Worm (Caenorhabditis elegans) whole organism, mixed stage, embryonic: Measurements from ENCODE around the gene col-149.

Source experiments
- M03D4.4 ChIP-seq: sonication (generic microtip); optimal IDR thresholded peaks from 2 replicates; lab custom pipeline; 2017; ENCODE audit warnings: mild to moderate bottlenecking, missing genetic modification characterization, missing compliant biosample characterization
- bed-3 ChIP-seq: fragments of 200-800 bp; sonication (Bioruptor generic); optimal IDR thresholded peaks from 3 replicates; lab custom pipeline; 2018; ENCODE audit warnings: mild to moderate bottlenecking, missing genetic modification characterization, moderate library complexity, missing compliant biosample characterization
- blmp-1 ChIP-seq: fragments of 150-350 bp; optimal IDR thresholded peaks from 2 replicates; lab custom pipeline; 2014; ENCODE audit warnings: missing biosample characterization, missing genetic modification characterization
- ceh-39 ChIP-seq: fragments of 150-350 bp; optimal IDR thresholded peaks from 2 replicates; lab custom pipeline; 2014; ENCODE audit warnings: missing biosample characterization, missing genetic modification characterization
- ceh-43 ChIP-seq: fragments of 200-800 bp; sonication (Bioruptor generic); optimal IDR thresholded peaks from 2 replicates; lab custom pipeline; 2018; ENCODE audit warnings: mild to moderate bottlenecking, missing genetic modification characterization, moderate library complexity, missing compliant biosample characterization
- ceh-83 ChIP-seq: fragments of 200-800 bp; sonication (Bioruptor generic); optimal IDR thresholded peaks from 2 replicates; lab custom pipeline; 2018; ENCODE audit warnings: mild to moderate bottlenecking, missing genetic modification characterization, missing compliant biosample characterization
- ces-1 ChIP-seq: fragments of 150-350 bp; optimal IDR thresholded peaks from 2 replicates; lab custom pipeline; 2014; ENCODE audit warnings: missing biosample characterization, missing genetic modification reagents, missing genetic modification characterization
- cnd-1 ChIP-seq: fragments of 200-800 bp; sonication (Bioruptor generic); optimal IDR thresholded peaks from 2 replicates; lab custom pipeline; 2018; ENCODE audit warnings: mild to moderate bottlenecking, missing genetic modification characterization, missing compliant biosample characterization
- drap-1 ChIP-seq: fragments of 200-800 bp; sonication (Bioruptor generic); optimal IDR thresholded peaks from 3 replicates; lab custom pipeline; 2018; ENCODE audit warnings: mild to moderate bottlenecking, missing genetic modification characterization, missing compliant biosample characterization
- elt-1 ChIP-seq: sonication (generic microtip); optimal IDR thresholded peaks from 2 replicates; lab custom pipeline; 2017; ENCODE audit warnings: missing genetic modification characterization, mild to moderate bottlenecking, missing compliant biosample characterization, antibody characterized with exemption, moderate library complexity, borderline replicate concordance; ENCODE audit not compliant: insufficient read depth
- elt-3 ChIP-seq: fragments of 150-350 bp; optimal IDR thresholded peaks from 2 replicates; lab custom pipeline; 2014; ENCODE audit warnings: missing biosample characterization, missing genetic modification characterization
- ham-2 ChIP-seq: fragments of 200-800 bp; sonication (Bioruptor generic); optimal IDR thresholded peaks from 2 replicates; lab custom pipeline; 2018; ENCODE audit warnings: mild to moderate bottlenecking, missing genetic modification characterization, missing compliant biosample characterization
- hlh-1 ChIP-seq: fragments of 150-350 bp; optimal IDR thresholded peaks from 2 replicates; lab custom pipeline; 2014; ENCODE audit warnings: missing biosample characterization, missing genetic modification reagents, missing genetic modification characterization
- lin-13 ChIP-seq: fragments of 150-350 bp; optimal IDR thresholded peaks from 2 replicates; lab custom pipeline; 2014; ENCODE audit warnings: missing biosample characterization, missing genetic modification characterization
- lin-32 ChIP-seq: fragments of 200-800 bp; sonication (Bioruptor generic); optimal IDR thresholded peaks from 2 replicates; lab custom pipeline; 2018; ENCODE audit warnings: mild to moderate bottlenecking, missing genetic modification characterization, missing compliant biosample characterization
- lsy-2 ChIP-seq: fragments of 150-350 bp; optimal IDR thresholded peaks from 2 replicates; lab custom pipeline; 2014; ENCODE audit warnings: missing biosample characterization, missing genetic modification characterization
- mab-5 ChIP-seq: fragments of 150-350 bp; optimal IDR thresholded peaks from 2 replicates; lab custom pipeline; 2014; ENCODE audit warnings: missing biosample characterization, missing genetic modification characterization
- mep-1 ChIP-seq: fragments of 150-350 bp; optimal IDR thresholded peaks from 2 replicates; lab custom pipeline; 2017; ENCODE audit warnings: missing biosample characterization, missing genetic modification reagents, missing genetic modification characterization, inconsistent platforms
- mls-2 ChIP-seq: sonication (generic microtip); optimal IDR thresholded peaks from 2 replicates; lab custom pipeline; 2016; ENCODE audit warnings: mild to moderate bottlenecking, missing genetic modification characterization, moderate library complexity, missing compliant biosample characterization
- nhr-12 ChIP-seq: fragments of 150-350 bp; optimal IDR thresholded peaks from 2 replicates; lab custom pipeline; 2014; ENCODE audit warnings: missing biosample characterization, missing genetic modification characterization
- nhr-2 ChIP-seq: fragments of 150-350 bp; optimal IDR thresholded peaks from 2 replicates; lab custom pipeline; 2014; ENCODE audit warnings: missing biosample characterization, missing genetic modification characterization
- nhr-76 ChIP-seq: sonication (generic microtip); optimal IDR thresholded peaks from 2 replicates; lab custom pipeline; 2017; ENCODE audit warnings: missing biosample characterization, missing genetic modification characterization
- pha-4 ChIP-seq: fragments of 150-350 bp; optimal IDR thresholded peaks from 2 replicates; lab custom pipeline; 2018; ENCODE audit warnings: missing biosample characterization, missing genetic modification reagents, missing genetic modification characterization
- sem-2 ChIP-seq: fragments of 200-800 bp; sonication (Bioruptor generic); optimal IDR thresholded peaks from 2 replicates; lab custom pipeline; 2018; ENCODE audit warnings: mild to moderate bottlenecking, missing genetic modification characterization, missing compliant biosample characterization
- snpc-4 ChIP-seq: fragments of 150-350 bp; optimal IDR thresholded peaks from 2 replicates; lab custom pipeline; 2014; ENCODE audit warnings: missing biosample characterization, missing genetic modification characterization
- sptf-1 ChIP-seq: sonication (generic microtip); optimal IDR thresholded peaks from 2 replicates; lab custom pipeline; 2017; ENCODE audit warnings: mild to moderate bottlenecking, missing genetic modification characterization, moderate library complexity, missing compliant biosample characterization
- tbx-8 ChIP-seq: fragments of 200-800 bp; sonication (Bioruptor generic); optimal IDR thresholded peaks from 2 replicates; lab custom pipeline; 2018; ENCODE audit warnings: mild to moderate bottlenecking, missing genetic modification characterization, moderate library complexity, missing compliant biosample characterization
- unc-120 ChIP-seq: sonication (generic microtip); optimal IDR thresholded peaks from 2 replicates; lab custom pipeline; 2017; ENCODE audit warnings: missing genetic modification characterization, missing compliant biosample characterization; ENCODE audit not compliant: poor library complexity, severe bottlenecking
- unc-39 ChIP-seq: fragments of 150-350 bp; optimal IDR thresholded peaks from 2 replicates; lab custom pipeline; 2014; ENCODE audit warnings: missing biosample characterization, missing genetic modification characterization
- ztf-11 ChIP-seq: fragments of 150-350 bp; optimal IDR thresholded peaks from 2 replicates; lab custom pipeline; 2014; ENCODE audit warnings: missing biosample characterization, missing genetic modification characterization

col-149 gene

ce11 chrV:10319434-10319833, 26.8 kb upstream of the col-149 start, which contains the start of gene B0024.11:
TSS of gene B0024.11 (minus strand) at chrV:10319534.
- TF ChIP-seq unc-39 (tag; lab: Kevin White, UChicago), result no peak
- TF ChIP-seq mab-5 (tag; lab: Kevin White, UChicago), result no peak
- TF ChIP-seq unc-120 (tag; lab: Kevin White, UChicago), result no peak
- TF ChIP-seq nhr-2 (tag; lab: Kevin White, UChicago), result no peak
- no peak for TF ChIP-seq blmp-1 (tag; lab: Kevin White, UChicago)
- no peak for TF ChIP-seq pha-4 (tag; lab: Kevin White, UChicago)

- TF ChIP-seq sem-2 (no peak), ceh-43 (GFP tag; lab: Kevin White, UChicago) (no peak), ces-1 (GFP tag; lab: Kevin White, UChicago) (no peak), ceh-39 (tag; lab: Kevin White, UChicago) (no peak), mep-1 (no peak), M03D4.4 (tag; lab: Kevin White, UChicago) (no peak), sptf-1 (tag; lab: Kevin White, UChicago) (no peak), nhr-76 (no peak), mab-5 (tag; lab: Kevin White, UChicago) (no peak)
Observed at ce11 chrV:10317294-10317693, 24.6 kb upstream of the col-149 start, which contains the start of gene asps-1. TSS of gene asps-1 (minus strand) at chrV:10317394.

- TF ChIP-seq unc-120 (tag; lab: Kevin White, UChicago), result no peak
- no peak for TF ChIP-seq snpc-4 (tag; lab: Kevin White, UChicago)
- no peak for TF ChIP-seq ztf-11
- no peak for TF ChIP-seq lin-32 (GFP tag; lab: Kevin White, UChicago)
- TF ChIP-seq elt-3 (tag; lab: Kevin White, UChicago), result no peak
- no peak for TF ChIP-seq ceh-83 (GFP tag; lab: Kevin White, UChicago)
- no peak for TF ChIP-seq tbx-8
- no peak for TF ChIP-seq mls-2
- no peak for TF ChIP-seq ceh-43 (GFP tag; lab: Kevin White, UChicago)
- TF ChIP-seq lin-13 (tag; lab: Kevin White, UChicago), result no peak
- TF ChIP-seq bed-3 (GFP tag; lab: Kevin White, UChicago), result no peak
Observed at ce11 chrV:10314371-10314770, 21.7 kb upstream of the col-149 start, which contains the start of gene trx-2. TSS of gene trx-2 (plus strand) at chrV:10314671.

- TF ChIP-seq drap-1 (GFP tag; lab: Kevin White, UChicago) (no peak), blmp-1 (tag; lab: Kevin White, UChicago) (no peak), ztf-11 (no peak), ces-1 (GFP tag; lab: Kevin White, UChicago) (no peak), elt-1 (tag; lab: Kevin White, UChicago) (no peak), snpc-4 (tag; lab: Kevin White, UChicago) (no peak), ham-2 (GFP tag; lab: Kevin White, UChicago) (no peak), mep-1 (no peak)
Observed at ce11 chrV:10313953-10314352, 21.3 kb upstream of the col-149 start, which contains the start of gene gcy-6. TSS of gene gcy-6 (minus strand) at chrV:10314053.

ce11 chrV:10307283-10307682, 14.6 kb upstream of the col-149 start, which contains the start of gene che-12:
TSS of gene che-12 (minus strand) at chrV:10307383.
- TF ChIP-seq ceh-43 (GFP tag; lab: Kevin White, UChicago) (no peak), mep-1 (no peak), blmp-1 (tag; lab: Kevin White, UChicago) (no peak), cnd-1 (tag; lab: Kevin White, UChicago) (no peak), sptf-1 (tag; lab: Kevin White, UChicago) (no peak), mls-2 (no peak), tbx-8 (no peak), ztf-11 (no peak), hlh-1 (tag; lab: Kevin White, UChicago) (no peak), mab-5 (tag; lab: Kevin White, UChicago) (no peak), ces-1 (GFP tag; lab: Kevin White, UChicago) (no peak), snpc-4 (tag; lab: Kevin White, UChicago) (no peak), lin-32 (GFP tag; lab: Kevin White, UChicago) (no peak), nhr-12 (tag; lab: Kevin White, UChicago) (no peak), lsy-2 (tag; lab: Kevin White, UChicago) (no peak), elt-3 (tag; lab: Kevin White, UChicago) (no peak), M03D4.4 (tag; lab: Kevin White, UChicago) (no peak), bed-3 (GFP tag; lab: Kevin White, UChicago) (no peak), drap-1 (GFP tag; lab: Kevin White, UChicago) (no peak)
